Worm (Caenorhabditis elegans) whole organism, late embryonic: ENCODE data around the gene unc-16.

ENCODE experiments used
- C08G9.2 ChIP-seq: sonication (generic microtip); optimal IDR thresholded peaks from 2 replicates; lab custom pipeline; 2016; ENCODE audit warnings: mild to moderate bottlenecking, missing genetic modification characterization, moderate library complexity, missing compliant biosample characterization
- ceh-18 ChIP-seq: sonication (generic microtip); optimal IDR thresholded peaks from 2 replicates; lab custom pipeline; 2016; ENCODE audit warnings: missing genetic modification characterization, missing compliant biosample characterization
- ceh-19 ChIP-seq: fragments of 200-800 bp; sonication (Bioruptor generic); optimal IDR thresholded peaks from 2 replicates; lab custom pipeline; 2018; ENCODE audit warnings: mild to moderate bottlenecking, missing genetic modification characterization, missing compliant biosample characterization
- ceh-2 ChIP-seq: sonication (generic microtip); optimal IDR thresholded peaks from 2 replicates; lab custom pipeline; 2016; ENCODE audit warnings: missing genotype, missing genetic modification characterization, missing compliant biosample characterization
- ceh-24 ChIP-seq: sonication (generic microtip); optimal IDR thresholded peaks from 2 replicates; lab custom pipeline; 2016; ENCODE audit warnings: mild to moderate bottlenecking, missing genetic modification characterization, missing compliant biosample characterization
- ceh-30 ChIP-seq: fragments of 150-350 bp; optimal IDR thresholded peaks from 2 replicates; lab custom pipeline; 2014; ENCODE audit warnings: missing biosample characterization, missing genetic modification characterization
- ceh-34 ChIP-seq: sonication (generic microtip); optimal IDR thresholded peaks from 2 replicates; lab custom pipeline; 2016; ENCODE audit warnings: mild to moderate bottlenecking, missing genetic modification characterization, missing compliant biosample characterization
- ceh-45 ChIP-seq: fragments of 200-800 bp; sonication (Bioruptor generic); IDR thresholded peaks from 2 replicates; pipeline ENCODE4 v1.3.6; 2022; ENCODE audit warnings: missing genetic modification reagents, missing genetic modification characterization, missing compliant biosample characterization
- ceh-48 ChIP-seq: sonication (generic microtip); optimal IDR thresholded peaks from 2 replicates; lab custom pipeline; 2016; ENCODE audit warnings: missing genetic modification characterization, inconsistent platforms, missing compliant biosample characterization
- che-1 ChIP-seq: sonication (generic microtip); optimal IDR thresholded peaks from 2 replicates; lab custom pipeline; 2016; ENCODE audit warnings: mild to moderate bottlenecking, missing genetic modification characterization, missing compliant biosample characterization
- dve-1 ChIP-seq: sonication (generic microtip); optimal IDR thresholded peaks from 2 replicates; lab custom pipeline; 2017; ENCODE audit warnings: antibody characterized with exemption, mild to moderate bottlenecking, missing genetic modification characterization, missing compliant biosample characterization
- elt-2 ChIP-seq: sonication (generic microtip); optimal IDR thresholded peaks from 2 replicates; lab custom pipeline; 2016; ENCODE audit warnings: missing genetic modification reagents, missing genetic modification characterization, missing compliant biosample characterization
- elt-4 ChIP-seq: sonication (generic microtip); optimal IDR thresholded peaks from 2 replicates; lab custom pipeline; 2016; ENCODE audit warnings: missing genetic modification characterization, missing compliant biosample characterization
- ets-4 ChIP-seq: sonication (generic microtip); optimal IDR thresholded peaks from 2 replicates; lab custom pipeline; 2016; ENCODE audit warnings: missing genetic modification characterization, missing compliant biosample characterization
- fkh-6 ChIP-seq: sonication (generic microtip); optimal IDR thresholded peaks from 2 replicates; lab custom pipeline; 2016; ENCODE audit warnings: missing genetic modification characterization, missing compliant biosample characterization
- hlh-30 ChIP-seq: sonication (generic microtip); optimal IDR thresholded peaks from 2 replicates; lab custom pipeline; 2017; ENCODE audit warnings: antibody characterized with exemption, missing genetic modification characterization, missing compliant biosample characterization; ENCODE audit not compliant: insufficient read depth
- hlh-6 ChIP-seq: sonication (generic microtip); optimal IDR thresholded peaks from 2 replicates; lab custom pipeline; 2016; ENCODE audit warnings: missing genotype, missing genetic modification characterization, missing compliant biosample characterization
- lim-6 ChIP-seq: sonication (generic microtip); optimal IDR thresholded peaks from 2 replicates; lab custom pipeline; 2016; ENCODE audit warnings: missing genetic modification characterization, missing compliant biosample characterization
- lin-11 ChIP-seq: fragments of 200-800 bp; sonication (Bioruptor generic); optimal IDR thresholded peaks from 2 replicates; lab custom pipeline; 2018; ENCODE audit warnings: mild to moderate bottlenecking, missing genetic modification characterization, missing compliant biosample characterization
- mec-3 ChIP-seq: sonication (generic microtip); optimal IDR thresholded peaks from 2 replicates; lab custom pipeline; 2016; ENCODE audit warnings: borderline replicate concordance, missing genetic modification characterization, missing compliant biosample characterization
- nhr-11 ChIP-seq: fragments of 150-350 bp; optimal IDR thresholded peaks from 2 replicates; lab custom pipeline; 2014; ENCODE audit warnings: missing biosample characterization, missing genetic modification characterization
- nhr-232 ChIP-seq: sonication (generic microtip); optimal IDR thresholded peaks from 2 replicates; lab custom pipeline; 2016; ENCODE audit warnings: missing genetic modification characterization, missing compliant biosample characterization
- npax-4 ChIP-seq: sonication (generic microtip); optimal IDR thresholded peaks from 2 replicates; lab custom pipeline; 2016; ENCODE audit warnings: missing genetic modification characterization, missing compliant biosample characterization
- odd-2 ChIP-seq: sonication (generic microtip); optimal IDR thresholded peaks from 2 replicates; lab custom pipeline; 2017; ENCODE audit warnings: antibody characterized with exemption, mild to moderate bottlenecking, missing genetic modification characterization, missing compliant biosample characterization
- pag-3 ChIP-seq: sonication (generic microtip); optimal IDR thresholded peaks from 2 replicates; lab custom pipeline; 2016; ENCODE audit warnings: missing compliant biosample characterization, missing genetic modification characterization, borderline replicate concordance
- pat-9 ChIP-seq: fragments of 200-800 bp; sonication (Bioruptor generic); optimal IDR thresholded peaks from 2 replicates; lab custom pipeline; 2018; ENCODE audit warnings: mild to moderate bottlenecking, missing genetic modification characterization, moderate library complexity, missing compliant biosample characterization
- pha-2 ChIP-seq: sonication (generic microtip); optimal IDR thresholded peaks from 2 replicates; lab custom pipeline; 2017; ENCODE audit warnings: mild to moderate bottlenecking, missing genetic modification characterization, missing compliant biosample characterization
- pha-4 ChIP-seq: fragments of 150-350 bp; optimal IDR thresholded peaks from 2 replicates; lab custom pipeline; 2018; ENCODE audit warnings: missing biosample characterization, missing genetic modification reagents, missing genetic modification characterization
- pros-1 ChIP-seq: fragments of 150-350 bp; optimal IDR thresholded peaks from 2 replicates; lab custom pipeline; 2014; ENCODE audit warnings: missing biosample characterization, missing genetic modification reagents, missing genetic modification characterization
- rnt-1 ChIP-seq: sonication (generic microtip); optimal IDR thresholded peaks from 2 replicates; lab custom pipeline; 2016; ENCODE audit warnings: missing genetic modification characterization, missing compliant biosample characterization
- sdc-2 ChIP-seq: sonication (generic microtip); optimal IDR thresholded peaks from 2 replicates; lab custom pipeline; 2016; ENCODE audit warnings: missing genotype, missing genetic modification characterization, missing compliant biosample characterization
- sox-2 ChIP-seq: fragments of 200-800 bp; sonication (Bioruptor generic); IDR thresholded peaks from 2 replicates; pipeline ENCODE4 v1.3.6; 2022; ENCODE audit warnings: missing genetic modification reagents, missing genetic modification characterization, missing compliant biosample characterization
- tbx-2 ChIP-seq: sonication (generic microtip); optimal IDR thresholded peaks from 2 replicates; lab custom pipeline; 2016; ENCODE audit warnings: missing genetic modification characterization, missing compliant biosample characterization
- ttx-3 ChIP-seq: sonication (generic microtip); optimal IDR thresholded peaks from 2 replicates; lab custom pipeline; 2016; ENCODE audit warnings: missing genetic modification reagents, missing genetic modification characterization, missing compliant biosample characterization
- unc-42 ChIP-seq: sonication (generic microtip); optimal IDR thresholded peaks from 2 replicates; lab custom pipeline; 2016; ENCODE audit warnings: missing genotype, missing genetic modification characterization, missing compliant biosample characterization
- unc-55 ChIP-seq: sonication (generic microtip); optimal IDR thresholded peaks from 2 replicates; lab custom pipeline; 2017; ENCODE audit warnings: missing biosample characterization, missing genetic modification reagents, missing genetic modification characterization
- ztf-16 ChIP-seq: sonication (generic microtip); optimal IDR thresholded peaks from 2 replicates; lab custom pipeline; 2017; ENCODE audit warnings: missing genetic modification characterization, missing compliant biosample characterization

Gene unc-16

DNA sequence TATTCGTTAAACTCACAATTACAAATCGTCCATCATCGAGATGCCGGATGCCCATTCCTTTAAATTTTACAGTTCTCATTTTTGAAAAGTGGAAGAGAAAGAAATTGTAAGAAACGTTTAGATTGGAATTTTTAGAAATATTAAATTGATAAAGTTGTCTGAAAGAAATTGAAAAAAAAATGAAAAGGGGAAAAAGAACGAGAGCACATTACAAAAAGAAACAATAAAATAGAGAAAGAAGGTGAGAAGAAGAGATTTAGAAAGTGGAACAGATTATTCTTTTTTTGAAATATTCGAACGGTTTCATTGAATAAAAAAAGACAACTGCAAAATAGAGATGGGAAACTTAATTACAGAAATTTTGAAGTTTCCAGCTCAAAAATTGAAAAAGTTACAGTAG lies 15.1 kb downstream of the unc-16 start, which contains the start of gene C48B4.8:
Gene C48B4.8, minus strand, starts transcription at position 101 of the 400 bp plus-strand sequence.
- TF ChIP-seq ceh-18 (tag; lab: Kevin White, UChicago) (no peak), sdc-2 (tag; lab: Kevin White, UChicago) (no peak), hlh-6 (no peak), dve-1 (tag; lab: Kevin White, UChicago) (no peak), ceh-2 (tag; lab: Kevin White, UChicago) (no peak), ttx-3 (tag; lab: Kevin White, UChicago) (no peak), ceh-48 (no peak), ceh-30 (no peak), pha-2 (tag; lab: Kevin White, UChicago) (no peak), tbx-2 (tag; lab: Kevin White, UChicago) (no peak), mec-3 (tag; lab: Kevin White, UChicago) (no peak), C08G9.2 (tag; lab: Kevin White, UChicago) (no peak), ceh-45 (GFP tag; lab: Robert Waterston, UW) (no peak), hlh-30 (no peak), pat-9 (tag; lab: Kevin White, UChicago) (no peak), nhr-232 (no peak), ztf-16 (tag; lab: Kevin White, UChicago) (no peak)

DNA sequence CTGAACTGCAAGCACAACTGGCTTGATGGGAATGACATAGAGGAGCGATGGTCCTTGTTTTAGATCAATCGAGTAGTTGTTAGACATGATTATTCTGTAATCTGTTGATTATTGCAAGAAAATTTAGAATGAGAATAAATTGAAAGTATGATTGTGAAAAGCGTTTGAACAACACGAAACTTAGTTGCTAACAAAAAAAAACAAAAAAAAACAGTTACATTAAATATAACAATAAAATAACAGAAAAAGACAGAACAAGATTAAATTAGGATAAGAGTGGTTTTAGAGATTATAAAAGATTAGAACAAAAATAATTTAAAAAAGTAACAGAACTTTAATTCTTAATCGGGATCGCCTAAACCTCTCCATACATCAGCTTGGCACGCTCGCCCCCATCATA lies 17.2 kb downstream of the unc-16 start, which contains the start of gene C48B4.9:
Gene C48B4.9, minus strand, starts transcription at position 101 of the 400 bp plus-strand sequence.
- no peak for TF ChIP-seq elt-2
- no peak for TF ChIP-seq sox-2 (GFP tag; lab: Robert Waterston, UW)
- no peak for TF ChIP-seq unc-42 (tag; lab: Kevin White, UChicago)
- TF ChIP-seq pag-3, result no peak

DNA sequence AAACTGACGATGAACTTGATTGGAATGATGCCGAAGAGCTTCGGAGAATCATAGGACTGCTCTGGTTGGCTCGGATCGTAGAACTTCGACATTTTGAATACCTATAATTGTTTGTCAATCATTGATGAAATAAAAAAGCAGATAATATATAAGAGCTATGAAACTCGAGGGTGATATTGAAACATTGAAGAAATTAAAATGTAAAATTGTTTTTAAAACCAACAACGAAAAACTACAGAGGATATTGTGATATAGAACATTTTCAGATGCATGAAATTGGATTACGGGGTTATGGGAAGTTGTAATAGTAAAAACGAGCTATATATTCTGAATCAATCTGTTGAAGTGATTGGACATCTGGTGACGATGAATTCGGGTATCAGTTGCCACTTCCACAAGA lies 18.4 kb downstream of the unc-16 start, which contains the start of gene C48B4.10:
Gene C48B4.10, minus strand, starts transcription at position 101 of the 400 bp plus-strand sequence.
- no peak for TF ChIP-seq mec-3 (tag; lab: Kevin White, UChicago)
- TF ChIP-seq sox-2 (GFP tag; lab: Robert Waterston, UW), result no peak
- TF ChIP-seq lim-6 (tag; lab: Kevin White, UChicago), result no peak
- TF ChIP-seq ceh-24, result no peak
- TF ChIP-seq unc-55 (GFP tag; lab: Kevin White, UChicago), result no peak
- no peak for TF ChIP-seq sdc-2 (tag; lab: Kevin White, UChicago)
- TF ChIP-seq rnt-1 (tag; lab: Kevin White, UChicago), result no peak
- no peak for TF ChIP-seq che-1 (tag; lab: Kevin White, UChicago)
- TF ChIP-seq fkh-6 (tag; lab: Kevin White, UChicago), result no peak
- TF ChIP-seq ets-4 (tag; lab: Kevin White, UChicago), result no peak
- TF ChIP-seq lin-11 (tag; lab: Kevin White, UChicago), result no peak
- no peak for TF ChIP-seq pha-4 (tag; lab: Kevin White, UChicago)
- TF ChIP-seq odd-2, result no peak
- no peak for TF ChIP-seq ceh-19 (GFP tag; lab: Kevin White, UChicago)
- TF ChIP-seq elt-4, result no peak
- no peak for TF ChIP-seq ceh-45 (GFP tag; lab: Robert Waterston, UW)
- no peak for TF ChIP-seq pros-1 (tag; lab: Kevin White, UChicago)
- TF ChIP-seq ceh-34 (tag; lab: Kevin White, UChicago), result no peak
- TF ChIP-seq tbx-2 (tag; lab: Kevin White, UChicago), result no peak

DNA sequence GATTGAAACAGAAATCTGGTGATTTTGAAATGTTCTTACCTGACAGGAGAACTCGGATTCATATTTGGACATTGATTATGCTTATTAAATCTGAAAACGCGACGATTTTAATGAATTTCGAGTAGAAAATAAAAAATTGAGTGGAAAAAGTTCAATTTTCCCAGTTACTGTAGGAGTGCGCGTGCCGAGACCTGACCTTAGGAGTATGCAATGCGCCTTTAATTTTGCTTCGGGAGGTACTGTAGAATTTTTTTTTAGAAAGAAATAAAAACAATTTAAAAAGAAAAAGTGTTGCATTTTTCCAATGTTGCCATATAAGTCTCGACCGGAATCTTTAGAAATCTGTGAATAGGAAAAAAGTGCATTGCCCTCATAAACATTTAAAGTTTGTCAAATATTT lies 19.9 kb downstream of the unc-16 start, which contains the start of gene C48B4.11:
Gene C48B4.11, minus strand, starts transcription at position 143 of the 400 bp plus-strand sequence.
- no peak for TF ChIP-seq ets-4 (tag; lab: Kevin White, UChicago)

DNA sequence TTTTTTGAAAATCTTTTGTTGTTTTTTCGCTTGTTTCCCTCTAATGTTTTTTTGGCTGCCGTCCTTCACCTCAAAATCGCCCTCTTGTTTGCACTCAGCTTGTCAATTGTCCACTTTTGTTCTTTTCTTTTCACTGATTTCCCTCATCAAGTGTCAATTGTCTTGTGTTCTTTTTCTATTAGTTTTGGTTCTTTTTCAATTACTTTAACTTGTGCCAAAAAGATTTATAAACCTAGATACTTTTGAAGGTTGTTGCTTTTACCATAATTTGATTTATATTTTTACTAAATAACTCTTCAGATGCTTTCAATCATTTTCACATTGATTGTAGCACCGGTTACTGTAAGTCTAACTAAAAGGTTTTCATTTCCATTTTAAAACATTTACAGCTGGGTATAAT lies 22.4 kb downstream of the unc-16 start, which contains the start of gene C48B4.13:
Gene C48B4.13, plus strand, starts transcription at position 301 of the 400 bp plus-strand sequence.
- no peak for TF ChIP-seq nhr-232
- TF ChIP-seq fkh-6 (tag; lab: Kevin White, UChicago), result no peak
- TF ChIP-seq npax-4, result no peak
- TF ChIP-seq ttx-3 (tag; lab: Kevin White, UChicago), result no peak
- no peak for TF ChIP-seq pha-4 (tag; lab: Kevin White, UChicago)
- TF ChIP-seq unc-55 (GFP tag; lab: Kevin White, UChicago), result no peak
- no peak for TF ChIP-seq nhr-11 (tag; lab: Kevin White, UChicago)
- TF ChIP-seq tbx-2 (tag; lab: Kevin White, UChicago), result no peak
- TF ChIP-seq sdc-2 (tag; lab: Kevin White, UChicago), result no peak
